Fruit fly (Drosophila melanogaster) Kc167 (cell line): ENCODE data around the gene CG13793.

Experiments
- Myc ChIP-seq: fragments of >200 bp; optimal IDR thresholded peaks from 2 replicates; lab custom pipeline; 2017; ENCODE audit warnings: missing external identifiers
- h ChIP-seq: fragments of >200 bp; optimal IDR thresholded peaks from 3 replicates; lab custom pipeline; 2018; ENCODE audit warnings: missing external identifiers
- insv ChIP-seq: fragments of >200 bp; optimal IDR thresholded peaks from 3 replicates; lab custom pipeline; 2018; ENCODE audit warnings: missing external identifiers
- psq ChIP-seq: fragments of >200 bp; optimal IDR thresholded peaks from 2 replicates; lab custom pipeline; 2017; ENCODE audit warnings: missing external identifiers

dm6 chr2L:7675754-7676178 is 43.5 kb downstream of the CG13793 start:
- no peak for TF ChIP-seq h (lab: Kevin White, UChicago)
- TF ChIP-seq psq (lab: Kevin White, UChicago), result no peak
- TF ChIP-seq Myc, result no peak
- no peak for TF ChIP-seq insv (lab: Kevin White, UChicago)
